Fruit fly (Drosophila melanogaster) whole organism, adult: Measurements from ENCODE around the gene CG34325.

ENCODE experiments used
- CG11617 ChIP-seq: fragments of 200-800 bp; sonication (Bioruptor generic); optimal IDR thresholded peaks from 2 replicates; lab custom pipeline; 2017; ENCODE audit warnings: mild to moderate bottlenecking, missing biosample characterization, missing genetic modification reagents, missing genetic modification characterization
- CG12768 ChIP-seq: fragments of 200-800 bp; sonication (Bioruptor generic); optimal IDR thresholded peaks from 2 replicates; lab custom pipeline; 2017; ENCODE audit warnings: missing biosample characterization, missing genetic modification characterization, mild to moderate bottlenecking, moderate library complexity, missing genetic modification reagents
- CG14711 ChIP-seq: fragments of 200-800 bp; sonication (Bioruptor generic); optimal IDR thresholded peaks from 2 replicates; lab custom pipeline; 2018; ENCODE audit warnings: missing biosample characterization, mild to moderate bottlenecking, missing genetic modification characterization, moderate library complexity
- CG1620 ChIP-seq: fragments of 200-800 bp; sonication (Bioruptor generic); optimal IDR thresholded peaks from 2 replicates; lab custom pipeline; 2016; ENCODE audit warnings: missing biosample characterization, missing genetic modification characterization
- CG33017 ChIP-seq: fragments of 200-800 bp; sonication (Bioruptor generic); optimal IDR thresholded peaks from 2 replicates; lab custom pipeline; 2018; ENCODE audit warnings: missing biosample characterization, mild to moderate bottlenecking, missing genetic modification characterization, moderate library complexity
- CG5204 ChIP-seq: fragments of 200-800 bp; sonication (Bioruptor generic); optimal IDR thresholded peaks from 2 replicates; lab custom pipeline; 2016; ENCODE audit warnings: missing biosample characterization, missing genetic modification characterization
- CG7045 ChIP-seq: fragments of 200-800 bp; sonication (Bioruptor generic); optimal IDR thresholded peaks from 2 replicates; lab custom pipeline; 2017; ENCODE audit warnings: missing biosample characterization, mild to moderate bottlenecking, missing genetic modification characterization
- CG7101 ChIP-seq: fragments of 200-800 bp; sonication (Bioruptor generic); optimal IDR thresholded peaks from 2 replicates; lab custom pipeline; 2018; ENCODE audit warnings: missing biosample characterization, mild to moderate bottlenecking, missing genetic modification characterization, moderate library complexity
- Clk ChIP-seq: fragments of 200-800 bp; sonication (Bioruptor generic); optimal IDR thresholded peaks from 2 replicates; lab custom pipeline; 2017; ENCODE audit warnings: missing biosample characterization, missing genetic modification characterization
- Crg-1 ChIP-seq: fragments of 200-800 bp; sonication (Bioruptor generic); optimal IDR thresholded peaks from 2 replicates; lab custom pipeline; 2016; ENCODE audit warnings: missing biosample characterization, missing genetic modification characterization
- Hr96 ChIP-seq: fragments of 200-800 bp; sonication (Bioruptor generic); optimal IDR thresholded peaks from 2 replicates; lab custom pipeline; 2016; ENCODE audit warnings: missing biosample characterization, missing genetic modification characterization
- Mnt ChIP-seq: fragments of 200-800 bp; sonication (Bioruptor generic); optimal IDR thresholded peaks from 2 replicates; lab custom pipeline; 2016; ENCODE audit warnings: missing biosample characterization, mild to moderate bottlenecking, missing genetic modification characterization
- bab1 ChIP-seq: fragments of 200-800 bp; sonication (Bioruptor generic); optimal IDR thresholded peaks from 3 replicates; lab custom pipeline; 2019; ENCODE audit warnings: missing biosample characterization, mild to moderate bottlenecking, missing genetic modification characterization, moderate library complexity
- cic ChIP-seq: fragments of 200-800 bp; sonication (Bioruptor generic); optimal IDR thresholded peaks from 2 replicates; lab custom pipeline; 2017; ENCODE audit warnings: missing biosample characterization, mild to moderate bottlenecking, missing genetic modification characterization, moderate library complexity
- cnc ChIP-seq, 2 experiments: fragments of >200 bp; optimal IDR thresholded peaks; 2 replicates each; lab custom pipeline; 2017
- kay ChIP-seq: fragments of 200-800 bp; sonication (Bioruptor generic); peaks from one replicate; lab custom pipeline; 2016; ENCODE audit warnings: missing biosample characterization, missing genetic modification characterization, borderline replicate concordance
- ovo ChIP-seq: fragments of 200-800 bp; sonication (Bioruptor generic); optimal IDR thresholded peaks from 2 replicates; lab custom pipeline; 2016; ENCODE audit warnings: missing biosample characterization, missing genetic modification characterization
- pad ChIP-seq: fragments of 200-800 bp; sonication (Bioruptor generic); optimal IDR thresholded peaks from 3 replicates; lab custom pipeline; 2017; ENCODE audit warnings: missing biosample characterization, missing genetic modification characterization, mild to moderate bottlenecking, moderate library complexity, missing genetic modification reagents
- tj ChIP-seq: fragments of 200-800 bp; sonication (Bioruptor generic); optimal IDR thresholded peaks from 3 replicates; lab custom pipeline; 2017; ENCODE audit warnings: missing biosample characterization, mild to moderate bottlenecking, missing genetic modification characterization, moderate library complexity
- toe ChIP-seq: fragments of 200-800 bp; sonication (Bioruptor generic); optimal IDR thresholded peaks from 2 replicates; lab custom pipeline; 2016; ENCODE audit warnings: missing biosample characterization, missing genetic modification characterization

Gene CG34325

DNA sequence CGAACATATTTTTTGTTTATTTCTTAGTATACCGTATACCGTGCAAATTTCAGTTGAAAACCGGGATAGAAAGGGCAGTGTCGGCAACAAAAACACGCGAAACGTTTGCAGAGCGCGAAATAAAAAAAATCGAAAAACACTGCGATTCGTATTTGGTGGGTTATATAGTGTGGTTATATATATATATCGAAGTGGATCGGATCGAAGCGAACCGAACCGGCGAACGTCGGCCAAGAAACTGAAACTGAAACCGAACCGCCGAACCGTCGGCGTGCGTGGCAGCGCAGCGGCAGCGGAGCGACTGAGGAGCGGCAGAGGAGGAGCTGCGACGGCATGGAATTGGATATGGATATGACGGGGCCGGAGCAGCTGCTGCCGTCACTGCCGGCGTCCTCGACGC, at the start of gene CG34325, which contains the start of gene CG32572:
CG34325 (minus strand) TSS at position 244 of the 400 bp plus-strand sequence.
CG32572 (plus strand) TSS at position 16 of the 400 bp plus-strand sequence.
- TF ChIP-seq CG33017 (tag; lab: Kevin White, UChicago) (no peak), tj (GFP tag; lab: Kevin White, UChicago) (peak; percentile 74), bab1 (GFP tag; lab: Kevin White, UChicago) (peak; percentile 1)

DNA sequence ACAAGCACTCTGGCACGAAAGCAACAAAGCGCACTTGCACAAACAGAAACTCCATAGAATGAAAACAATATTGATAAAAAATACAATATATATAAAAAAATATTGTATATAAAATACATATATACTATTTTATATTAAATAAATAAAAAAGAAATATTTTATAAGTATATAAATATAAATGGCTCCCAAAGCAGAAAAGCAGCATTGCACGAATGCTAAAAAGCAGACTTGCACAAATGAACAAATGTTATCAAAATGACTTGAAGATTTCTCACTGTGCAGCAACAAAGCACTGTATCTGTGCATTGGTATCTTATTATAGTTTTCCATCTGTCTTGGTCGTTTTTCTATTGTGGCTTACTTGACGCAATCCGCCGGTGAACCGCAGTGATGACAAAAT, 47.6 kb upstream of the CG34325 start:
- TF ChIP-seq cic (GFP tag; lab: Kevin White, UChicago) (no peak), CG7101 (tag; lab: Kevin White, UChicago) (no peak), CG33017 (tag; lab: Kevin White, UChicago) (no peak), pad (no peak), kay (GFP tag; lab: Kevin White, UChicago) (no peak)

dm6 chrX:16766868-16767431, 45.7 kb upstream of the CG34325 start:
- TF ChIP-seq cic (GFP tag; lab: Kevin White, UChicago) (no peak), kay (GFP tag; lab: Kevin White, UChicago) (no peak), CG11617 (GFP tag; lab: Kevin White, UChicago) (no peak), toe (no peak), Crg-1 (GFP tag; lab: Kevin White, UChicago) (no peak), CG33017 (tag; lab: Kevin White, UChicago) (no peak), Clk (GFP tag; lab: Kevin White, UChicago) (no peak), CG7101 (tag; lab: Kevin White, UChicago) (no peak), CG7045 (GFP tag; lab: Kevin White, UChicago) (no peak)

DNA sequence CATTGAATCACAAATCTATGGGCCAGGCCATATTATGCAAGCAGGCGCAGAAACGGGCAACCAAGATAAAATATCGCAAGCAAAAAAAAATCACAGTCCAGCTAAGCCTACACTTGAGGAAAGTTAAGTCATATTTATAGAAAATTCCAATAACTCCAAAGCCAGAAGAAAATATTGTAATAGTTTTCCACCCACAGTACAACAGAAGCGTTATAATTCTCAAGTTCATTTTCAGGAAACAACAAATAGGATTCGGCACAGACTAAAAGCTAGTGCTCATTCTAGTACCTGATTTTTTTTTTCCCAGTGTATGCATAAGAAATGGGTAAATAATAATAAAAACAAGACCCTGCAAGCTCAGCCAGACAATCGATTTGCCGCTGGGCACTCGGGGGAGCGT, 44.6 kb upstream of the CG34325 start:
- TF ChIP-seq CG7101 (tag; lab: Kevin White, UChicago) = no peak

dm6 chrX:16764955-16765354, 43.7 kb upstream of the CG34325 start:
- TF ChIP-seq CG7045 (GFP tag; lab: Kevin White, UChicago) (no peak), CG33017 (tag; lab: Kevin White, UChicago) (no peak), CG5204 (GFP tag; lab: Kevin White, UChicago) (no peak), Hr96 (GFP tag; lab: Kevin White, UChicago) (no peak), CG1620 (no peak), cnc (optimal IDR thresholded peaks at IDR 0.05; lab: Kevin White, UChicago) (no peak), CG12768 (GFP tag; lab: Kevin White, UChicago) (no peak), Crg-1 (GFP tag; lab: Kevin White, UChicago) (no peak), pad (no peak)

DNA sequence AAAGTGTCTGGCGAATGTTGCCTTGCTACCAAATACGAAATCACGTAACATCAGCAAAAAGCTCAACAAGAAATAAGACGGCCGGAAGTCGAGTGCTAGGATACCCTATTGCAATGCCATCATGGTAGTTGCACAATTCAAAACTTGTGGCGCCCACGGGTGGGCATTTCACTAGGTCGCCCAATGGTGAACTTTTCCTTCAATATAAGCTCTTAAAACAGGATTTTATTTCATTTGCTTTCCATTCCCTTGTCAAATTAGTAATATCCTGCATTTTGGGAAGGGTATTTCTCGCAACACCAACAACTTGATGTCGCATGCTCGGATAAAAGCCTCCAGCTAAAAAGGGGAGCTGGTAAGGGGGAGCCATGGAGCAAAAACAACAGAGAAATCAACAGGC, 40.3 kb upstream of the CG34325 start:
- TF ChIP-seq CG7101 (tag; lab: Kevin White, UChicago) = no peak
- TF ChIP-seq Clk (GFP tag; lab: Kevin White, UChicago) = no peak
- TF ChIP-seq Hr96 (GFP tag; lab: Kevin White, UChicago) = no peak
- TF ChIP-seq bab1 (GFP tag; lab: Kevin White, UChicago) = no peak
- TF ChIP-seq Mnt (GFP tag; lab: Kevin White, UChicago) = no peak
- TF ChIP-seq toe = no peak
- no peak for TF ChIP-seq cnc (optimal IDR thresholded peaks at IDR 0.05; lab: Kevin White, UChicago)
- no peak for TF ChIP-seq CG1620
- no peak for TF ChIP-seq kay (GFP tag; lab: Kevin White, UChicago)
- TF ChIP-seq CG5204 (GFP tag; lab: Kevin White, UChicago) = no peak
- TF ChIP-seq CG12768 (GFP tag; lab: Kevin White, UChicago) = no peak
- TF ChIP-seq tj (GFP tag; lab: Kevin White, UChicago) = no peak
- TF ChIP-seq ovo (GFP tag; lab: Kevin White, UChicago) = no peak
- no peak for TF ChIP-seq cic (GFP tag; lab: Kevin White, UChicago)
- no peak for TF ChIP-seq CG33017 (tag; lab: Kevin White, UChicago)

DNA sequence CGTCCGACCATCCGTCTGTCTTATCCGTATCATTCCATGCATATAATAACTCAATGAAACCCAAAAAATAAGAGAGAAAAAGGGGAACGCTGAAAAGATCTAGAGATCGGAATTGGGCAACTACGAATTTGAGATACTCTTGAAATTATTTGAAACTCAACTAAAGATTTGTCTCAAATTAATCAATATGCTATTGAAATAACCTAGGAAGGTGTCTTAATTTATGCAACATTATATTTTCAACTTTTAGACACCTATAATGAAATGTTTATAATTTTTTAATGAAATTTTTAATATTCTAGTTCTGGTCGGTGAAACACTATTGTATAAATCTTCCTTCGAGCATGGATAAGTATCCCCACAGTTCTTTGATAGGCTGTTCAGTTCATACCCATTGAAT, 39.3 kb upstream of the CG34325 start:
- TF ChIP-seq CG12768 (GFP tag; lab: Kevin White, UChicago) (no peak), CG7045 (GFP tag; lab: Kevin White, UChicago) (no peak), CG14711 (no peak), Mnt (GFP tag; lab: Kevin White, UChicago) (no peak), tj (GFP tag; lab: Kevin White, UChicago) (no peak)

dm6 chrX:16757645-16758044, 36.4 kb upstream of the CG34325 start:
- TF ChIP-seq toe (no peak), bab1 (GFP tag; lab: Kevin White, UChicago) (no peak), Clk (GFP tag; lab: Kevin White, UChicago) (no peak), CG33017 (tag; lab: Kevin White, UChicago) (no peak), CG5204 (GFP tag; lab: Kevin White, UChicago) (no peak), Hr96 (GFP tag; lab: Kevin White, UChicago) (no peak), CG1620 (no peak), cnc (optimal IDR thresholded peaks at IDR 0.05; lab: Kevin White, UChicago) (no peak), CG7045 (GFP tag; lab: Kevin White, UChicago) (no peak), CG14711 (no peak), ovo (GFP tag; lab: Kevin White, UChicago) (no peak)
